Worm (Caenorhabditis elegans): ENCODE measurements around the gene str-71.

ce11 chrV:15445437-15445836 is 13.6 kb downstream of the str-71 start, which contains the start of gene srh-239:
- TF ChIP-seq zag-1 (tag; optimal IDR thresholded peaks at IDR 0.05), result no peak
- no peak for TF ChIP-seq snpc-4 (tag; optimal IDR thresholded peaks at IDR 0.05)
- TF ChIP-seq elt-2 (tag; optimal IDR thresholded peaks at IDR 0.05), result no peak
- no peak for TF ChIP-seq nhr-76 (tag; optimal IDR thresholded peaks at IDR 0.05)

All from whole organism, L3 larva.